Fruit fly (Drosophila melanogaster) whole organism, embryonic: ENCODE data around the gene CG46059.

Source experiments
- Abd-B ChIP-seq: fragments of 200-800 bp; sonication (Bioruptor generic); optimal IDR thresholded peaks from 2 replicates; lab custom pipeline; 2018; ENCODE audit warnings: missing biosample characterization, mild to moderate bottlenecking, missing genetic modification characterization, moderate library complexity
- Aef1 ChIP-seq: fragments of 200-800 bp; sonication (Bioruptor generic); IDR thresholded peaks from 3 replicates; pipeline ENCODE4 v1.3.6; 2022; ENCODE audit warnings: missing biosample characterization, missing genetic modification characterization
- BEAF-32 ChIP-seq: fragments of 200-800 bp; sonication (Bioruptor generic); optimal IDR thresholded peaks from 3 replicates; lab custom pipeline; 2017; ENCODE audit warnings: missing biosample characterization, missing genetic modification characterization, mild to moderate bottlenecking, moderate library complexity, missing genetic modification reagents
- Bgb ChIP-seq: fragments of 200-800 bp; sonication (Bioruptor generic); IDR thresholded peaks from 2 replicates; pipeline ENCODE4 v1.3.6; 2022; ENCODE audit warnings: missing biosample characterization, missing genetic modification characterization; ENCODE audit not compliant: partially characterized antibody
- CG10543 ChIP-seq: fragments of 200-800 bp; sonication (Bioruptor generic); optimal IDR thresholded peaks from 3 replicates; lab custom pipeline; 2017; ENCODE audit warnings: missing biosample characterization, mild to moderate bottlenecking, missing genetic modification characterization, moderate library complexity
- CG11723 ChIP-seq: fragments of 200-800 bp; sonication (Bioruptor generic); optimal IDR thresholded peaks from 2 replicates; lab custom pipeline; 2017; ENCODE audit warnings: missing biosample characterization, mild to moderate bottlenecking, missing genetic modification characterization
- CG12071 ChIP-seq: fragments of 200-800 bp; sonication (Bioruptor generic); optimal IDR thresholded peaks from 3 replicates; lab custom pipeline; 2018; ENCODE audit warnings: missing biosample characterization, mild to moderate bottlenecking, missing genetic modification characterization
- CG12155 ChIP-seq: fragments of 200-800 bp; sonication (Bioruptor generic); optimal IDR thresholded peaks from 3 replicates; lab custom pipeline; 2016; ENCODE audit warnings: missing biosample characterization, missing genetic modification characterization
- CG13296 ChIP-seq: fragments of 200-800 bp; sonication (Bioruptor generic); optimal IDR thresholded peaks from 3 replicates; lab custom pipeline; 2018; ENCODE audit warnings: missing biosample characterization, mild to moderate bottlenecking, missing genetic modification characterization
- CG14860 ChIP-seq: fragments of 200-800 bp; sonication (Bioruptor generic); IDR thresholded peaks from 3 replicates; pipeline ENCODE4 v1.3.6; 2022; ENCODE audit warnings: missing biosample characterization, missing genetic modification characterization; ENCODE audit not compliant: partially characterized antibody
- CG17186 ChIP-seq: fragments of 200-800 bp; sonication (Bioruptor generic); optimal IDR thresholded peaks from 3 replicates; lab custom pipeline; 2017; ENCODE audit warnings: missing biosample characterization, missing genetic modification reagents, missing genetic modification characterization
- CG1792 ChIP-seq: fragments of 200-800 bp; sonication (Bioruptor generic); optimal IDR thresholded peaks from 2 replicates; lab custom pipeline; 2016; ENCODE audit warnings: missing biosample characterization, missing genetic modification characterization
- CG2116 ChIP-seq: fragments of 200-800 bp; sonication (Bioruptor generic); optimal IDR thresholded peaks from 3 replicates; lab custom pipeline; 2018; ENCODE audit warnings: missing biosample characterization, mild to moderate bottlenecking, missing genetic modification characterization
- CG2875 ChIP-seq: fragments of 200-800 bp; sonication (Bioruptor generic); optimal IDR thresholded peaks from 2 replicates; lab custom pipeline; 2017; ENCODE audit warnings: missing biosample characterization, mild to moderate bottlenecking, missing genetic modification characterization, missing genetic modification reagents
- CG3065 ChIP-seq: fragments of 200-800 bp; sonication (Bioruptor generic); optimal IDR thresholded peaks from 2 replicates; lab custom pipeline; 2016; ENCODE audit warnings: missing biosample characterization, missing genetic modification characterization
- CG34224 ChIP-seq: fragments of 200-800 bp; sonication (Bioruptor generic); IDR thresholded peaks from 3 replicates; pipeline ENCODE4 v1.3.6; 2022; ENCODE audit warnings: missing biosample characterization, missing genetic modification characterization; ENCODE audit not compliant: partially characterized antibody
- CG34376 ChIP-seq: fragments of 200-800 bp; sonication (Bioruptor generic); optimal IDR thresholded peaks from 2 replicates; lab custom pipeline; 2018; ENCODE audit warnings: missing biosample characterization, mild to moderate bottlenecking, missing genetic modification characterization
- CG4360 ChIP-seq: fragments of 200-800 bp; sonication (Bioruptor generic); IDR thresholded peaks from 2 replicates; pipeline ENCODE4 v1.3.6; 2022; ENCODE audit warnings: missing biosample characterization, missing genetic modification characterization
- CG4707 ChIP-seq: fragments of 200-800 bp; sonication (Bioruptor generic); optimal IDR thresholded peaks from 2 replicates; lab custom pipeline; 2018; ENCODE audit warnings: missing biosample characterization, mild to moderate bottlenecking, missing genetic modification characterization, moderate library complexity
- CG4854 ChIP-seq: fragments of 200-800 bp; sonication (Bioruptor generic); optimal IDR thresholded peaks from 2 replicates; lab custom pipeline; 2016; ENCODE audit warnings: missing biosample characterization, missing genetic modification characterization, inconsistent platforms
- CG8359 ChIP-seq: fragments of 200-800 bp; sonication (Bioruptor generic); optimal IDR thresholded peaks from 2 replicates; lab custom pipeline; 2017; ENCODE audit warnings: missing biosample characterization, mild to moderate bottlenecking, missing genetic modification characterization, borderline replicate concordance
- CG8388 ChIP-seq: fragments of 200-800 bp; sonication (Bioruptor generic); optimal IDR thresholded peaks from 2 replicates; lab custom pipeline; 2019; ENCODE audit warnings: missing biosample characterization, mild to moderate bottlenecking, missing genetic modification characterization, moderate library complexity
- CG8924 ChIP-seq: fragments of 200-800 bp; optimal IDR thresholded peaks from 3 replicates; lab custom pipeline; 2019; ENCODE audit warnings: missing biosample characterization, mild to moderate bottlenecking, missing genetic modification characterization, moderate library complexity
- Dfd ChIP-seq, 2 experiments: fragments of >200 bp; optimal IDR thresholded peaks; 2 replicates each; lab custom pipeline; 2017; ENCODE audit warnings: missing biosample characterization in 2 of 2, missing genetic modification characterization in 2 of 2
- Dp ChIP-seq: fragments of 200-800 bp; sonication (Bioruptor generic); optimal IDR thresholded peaks from 2 replicates; lab custom pipeline; 2018; ENCODE audit warnings: missing biosample characterization, mild to moderate bottlenecking, missing genetic modification characterization, moderate library complexity
- Gsc ChIP-seq: fragments of 200-800 bp; sonication (Bioruptor generic); IDR thresholded peaks from 2 replicates; pipeline ENCODE4 v1.3.6; 2022; ENCODE audit warnings: missing biosample characterization, missing genetic modification characterization
- HLH3B ChIP-seq: fragments of 200-800 bp; sonication (Bioruptor generic); IDR thresholded peaks from 2 replicates; pipeline ENCODE4 v1.3.6; 2022; ENCODE audit warnings: missing biosample characterization, missing genetic modification characterization
- Hr39 ChIP-seq: fragments of >200 bp; optimal IDR thresholded peaks from 2 replicates; lab custom pipeline; 2017
- MBD-R2 ChIP-seq: fragments of 200-800 bp; sonication (Bioruptor generic); IDR thresholded peaks from 2 replicates; pipeline ENCODE4 v1.3.6; 2022; ENCODE audit warnings: missing biosample characterization, missing genetic modification characterization
- Mes4 ChIP-seq: fragments of 200-800 bp; sonication (Bioruptor generic); optimal IDR thresholded peaks from 2 replicates; lab custom pipeline; 2016; ENCODE audit warnings: missing biosample characterization, missing genetic modification characterization
- Sry-β ChIP-seq: fragments of 200-800 bp; sonication (Bioruptor generic); optimal IDR thresholded peaks from 2 replicates; lab custom pipeline; 2018; ENCODE audit warnings: missing biosample characterization, mild to moderate bottlenecking, missing genetic modification characterization, moderate library complexity
- Stat92E ChIP-seq, 3 experiments: fragments of >200 bp in 2 of 3; fragments of 200-800 bp in 1 of 3; sonication (Bioruptor generic) in 1 of 3; optimal IDR thresholded peaks; 2 replicates each; lab custom pipeline; 2017 to 2019; ENCODE audit warnings: missing biosample characterization in 3 of 3, missing genetic modification characterization in 3 of 3, mild to moderate bottlenecking in 1 of 3, moderate library complexity in 1 of 3
- bcd ChIP-seq: fragments of 200-800 bp; sonication (Bioruptor generic); optimal IDR thresholded peaks from 2 replicates; lab custom pipeline; 2017; ENCODE audit warnings: missing biosample characterization, mild to moderate bottlenecking, missing genetic modification characterization
- bigmax ChIP-seq: fragments of 200-800 bp; sonication (Bioruptor generic); optimal IDR thresholded peaks from 2 replicates; lab custom pipeline; 2018; ENCODE audit warnings: missing biosample characterization, mild to moderate bottlenecking, missing genetic modification characterization
- caup ChIP-seq: fragments of 200-800 bp; sonication (Bioruptor generic); optimal IDR thresholded peaks from 3 replicates; lab custom pipeline; 2017; ENCODE audit warnings: missing biosample characterization, mild to moderate bottlenecking, missing genetic modification characterization, moderate library complexity; ENCODE audit not compliant: severe bottlenecking
- croc ChIP-seq: fragments of 200-800 bp; sonication (Bioruptor generic); conservative IDR thresholded peaks from 3 replicates; pipeline ENCODE4 v1.3.6; 2022; ENCODE audit warnings: missing biosample characterization, missing genetic modification characterization
- danr ChIP-seq: fragments of 200-800 bp; sonication (Bioruptor generic); IDR thresholded peaks from 2 replicates; pipeline ENCODE4 v1.3.6; 2022; ENCODE audit warnings: missing biosample characterization, missing genetic modification characterization
- dati ChIP-seq: fragments of 200-800 bp; sonication (Bioruptor generic); IDR thresholded peaks from 2 replicates; pipeline ENCODE4 v1.3.6; 2022; ENCODE audit warnings: missing biosample characterization, missing genetic modification characterization
- ewg ChIP-seq: fragments of 200-800 bp; sonication (Bioruptor generic); optimal IDR thresholded peaks from 3 replicates; lab custom pipeline; 2017; ENCODE audit warnings: mild to moderate bottlenecking, missing biosample characterization, missing genetic modification reagents, missing genetic modification characterization
- fd102C ChIP-seq: fragments of 200-800 bp; sonication (Bioruptor generic); optimal IDR thresholded peaks from 2 replicates; lab custom pipeline; 2018; ENCODE audit warnings: missing biosample characterization, mild to moderate bottlenecking, missing genetic modification characterization, moderate library complexity
- grn ChIP-seq: fragments of 200-800 bp; sonication (Bioruptor generic); optimal IDR thresholded peaks from 3 replicates; lab custom pipeline; 2017; ENCODE audit warnings: missing biosample characterization, missing genetic modification characterization
- ham ChIP-seq: fragments of 200-800 bp; sonication (Bioruptor generic); IDR thresholded peaks from 2 replicates; pipeline ENCODE4 v1.3.6; 2022; ENCODE audit warnings: missing biosample characterization, missing genetic modification characterization
- ken ChIP-seq: fragments of 200-800 bp; sonication (Bioruptor generic); IDR thresholded peaks from 3 replicates; pipeline ENCODE4 v1.3.6; 2022; ENCODE audit warnings: missing biosample characterization, missing genetic modification characterization
- org-1 ChIP-seq: fragments of 200-800 bp; sonication (Bioruptor generic); optimal IDR thresholded peaks from 2 replicates; lab custom pipeline; 2017; ENCODE audit warnings: missing biosample characterization, missing genetic modification characterization
- rib ChIP-seq: fragments of 200-800 bp; sonication (Bioruptor generic); IDR thresholded peaks from 2 replicates; pipeline ENCODE4 v1.3.6; 2022; ENCODE audit warnings: missing biosample characterization, missing genetic modification characterization
- ssp ChIP-seq: fragments of 200-800 bp; sonication (Bioruptor generic); IDR thresholded peaks from 2 replicates; pipeline ENCODE4 v1.3.6; 2022; ENCODE audit warnings: missing biosample characterization, missing genetic modification characterization
- tll ChIP-seq, 2 experiments: fragments of 200-800 bp in 1 of 2; fragments of >200 bp in 1 of 2; sonication (Bioruptor generic) in 1 of 2; optimal IDR thresholded peaks; 2 replicates each; lab custom pipeline; 2017 to 2019; ENCODE audit warnings: missing biosample characterization in 2 of 2, missing genetic modification characterization in 2 of 2, mild to moderate bottlenecking in 1 of 2, moderate library complexity in 1 of 2
- trem ChIP-seq: fragments of 200-800 bp; optimal IDR thresholded peaks from 3 replicates; lab custom pipeline; 2019; ENCODE audit warnings: missing biosample characterization, mild to moderate bottlenecking, missing genetic modification characterization, moderate library complexity
- unc-4 ChIP-seq: fragments of 200-800 bp; sonication (Bioruptor generic); IDR thresholded peaks from 2 replicates; pipeline ENCODE4 v1.3.6; 2022; ENCODE audit warnings: missing biosample characterization, missing genetic modification characterization; ENCODE audit not compliant: partially characterized antibody

CG46059 gene

dm6 chr2L:19196443-19197044 is 13.0 kb upstream of the CG46059 start (continued):
- TF ChIP-seq CG2875 (GFP tag; lab: Kevin White, UChicago): peak; percentile 71
- no peak for TF ChIP-seq CG17186 (GFP tag; lab: Kevin White, UChicago)
- TF ChIP-seq rib (GFP tag; lab: Robert Waterston, UW): no peak
- TF ChIP-seq CG4360 (GFP tag; lab: Robert Waterston, UW): peak; percentile 51
- TF ChIP-seq Aef1 (GFP tag; lab: Robert Waterston, UW): peak; percentile 49; the same call in 2 of the 3 replicates
- TF ChIP-seq BEAF-32: no peak
- peak; percentile 81 for TF ChIP-seq ken
- TF ChIP-seq CG34376 (GFP tag; lab: Kevin White, UChicago): no peak
- TF ChIP-seq Sry-β (GFP tag; lab: Kevin White, UChicago): no peak
- no peak for TF ChIP-seq CG3065 (GFP tag; lab: Kevin White, UChicago)
- no peak for TF ChIP-seq CG12071 (GFP tag; lab: Kevin White, UChicago)
- TF ChIP-seq trem (tag; lab: Kevin White, UChicago): peak; percentile 39
- TF ChIP-seq CG12155 (GFP tag; lab: Kevin White, UChicago): peak; percentile 4
- no peak for TF ChIP-seq MBD-R2 (GFP tag; lab: Robert Waterston, UW)
- TF ChIP-seq CG8359 (GFP tag; lab: Kevin White, UChicago): peak; percentile 32
- TF ChIP-seq grn (GFP tag; lab: Kevin White, UChicago): no peak
- peak; percentile 33 for TF ChIP-seq CG11723 (GFP tag; lab: Kevin White, UChicago)
- TF ChIP-seq CG13296 (GFP tag; lab: Kevin White, UChicago): no peak
- no peak for TF ChIP-seq unc-4 (GFP tag; lab: Robert Waterston, UW)
- TF ChIP-seq croc: peak; percentile 59
- TF ChIP-seq Abd-B: peak; percentile 32
- TF ChIP-seq ssp (GFP tag; lab: Robert Waterston, UW): peak; percentile 54
- TF ChIP-seq bigmax (GFP tag; lab: Kevin White, UChicago): no peak
- peak; percentile 46 for TF ChIP-seq CG8388 (GFP tag; lab: Kevin White, UChicago)
- peak; percentile 42 for TF ChIP-seq Mes4 (GFP tag; lab: Kevin White, UChicago)
- TF ChIP-seq bcd (GFP tag; lab: Kevin White, UChicago): peak; percentile 32
- no peak for TF ChIP-seq CG14860 (GFP tag; lab: Robert Waterston, UW)
- TF ChIP-seq Dp (GFP tag; lab: Kevin White, UChicago): no peak
- peak; percentile 79 for TF ChIP-seq HLH3B (GFP tag; lab: Robert Waterston, UW)
- TF ChIP-seq CG4707: peak; percentile 48
- no peak for TF ChIP-seq tll (GFP tag; optimal IDR thresholded peaks at IDR 0.05; lab: Kevin White, UChicago)
- TF ChIP-seq CG4854 (GFP tag; lab: Kevin White, UChicago): no peak
- TF ChIP-seq CG10543 (GFP tag; lab: Kevin White, UChicago): no peak
- peak; percentile 43; the same call in 1 of the 2 replicates for TF ChIP-seq danr (GFP tag; lab: Robert Waterston, UW)
- no peak for TF ChIP-seq Stat92E (GFP tag; optimal IDR thresholded peaks at IDR 0.05; lab: Kevin White, UChicago)
- TF ChIP-seq caup (GFP tag; lab: Kevin White, UChicago): no peak
- TF ChIP-seq CG1792: no peak
- TF ChIP-seq ham: no peak
- peak; percentile 66 for TF ChIP-seq Gsc (GFP tag; lab: Robert Waterston, UW)
- TF ChIP-seq dati (GFP tag; lab: Robert Waterston, UW): peak; percentile 42; the same call in 1 of the 2 replicates
- peak; percentile 21 for TF ChIP-seq org-1
- peak; percentile 69 for TF ChIP-seq CG8924
- TF ChIP-seq CG2116 (GFP tag; lab: Kevin White, UChicago): peak; percentile 22
- no peak for TF ChIP-seq fd102C (GFP tag; lab: Kevin White, UChicago)
- TF ChIP-seq Hr39: no peak
- TF ChIP-seq CG34224 (GFP tag; lab: Robert Waterston, UW): no peak
- peak; percentile 41 for TF ChIP-seq ewg
- no peak for TF ChIP-seq Dfd (GFP tag; optimal IDR thresholded peaks at IDR 0.05; lab: Kevin White, UChicago)
- TF ChIP-seq Bgb (GFP tag; lab: Robert Waterston, UW): no peak
